Fruit fly (Drosophila melanogaster) whole organism, wandering third instar larva: Measurements from ENCODE around the gene CG10428.

Source experiments
- Abd-B ChIP-seq: fragments of >200 bp; optimal IDR thresholded peaks from 2 replicates; lab custom pipeline; 2017; ENCODE audit warnings: missing biosample characterization, missing genetic modification characterization
- CG32264 ChIP-seq: fragments of 200-800 bp; sonication (Bioruptor generic); optimal IDR thresholded peaks from 2 replicates; lab custom pipeline; 2016; ENCODE audit warnings: missing biosample characterization, missing genetic modification characterization
- CrebA ChIP-seq: fragments of 200-800 bp; sonication (Bioruptor generic); optimal IDR thresholded peaks from 2 replicates; lab custom pipeline; 2016; ENCODE audit warnings: missing biosample characterization, mild to moderate bottlenecking, missing genetic modification characterization, borderline replicate concordance
- Dif ChIP-seq: fragments of 200-275, 200-300 bp; sonication (Bioruptor generic); optimal IDR thresholded peaks from 2 replicates; lab custom pipeline; 2018; ENCODE audit warnings: missing biosample characterization, missing genetic modification characterization; ENCODE audit not compliant: partially characterized antibody
- HLH106 ChIP-seq: fragments of 200-800 bp; optimal IDR thresholded peaks from 3 replicates; lab custom pipeline; 2019; ENCODE audit warnings: missing biosample characterization, mild to moderate bottlenecking, missing genetic modification characterization, moderate library complexity
- Hr78 ChIP-seq: fragments of >200 bp; optimal IDR thresholded peaks from 2 replicates; lab custom pipeline; 2017; ENCODE audit warnings: missing biosample characterization, missing genetic modification characterization
- Myc ChIP-seq: fragments of >200 bp; optimal IDR thresholded peaks from 2 replicates; lab custom pipeline; 2017
- Rel ChIP-seq, 2 experiments: fragments of 200-800 bp; sonication (Bioruptor generic) in 1 of 2; optimal IDR thresholded peaks; 2 replicates in 1 of 2; 3 replicates in 1 of 2; lab custom pipeline; 2016 to 2019; ENCODE audit warnings: mild to moderate bottlenecking in 2 of 2, missing biosample characterization in 2 of 2, missing genetic modification characterization in 2 of 2, moderate library complexity in 1 of 2
- Sp1 ChIP-seq: fragments of 200-800 bp; sonication (Bioruptor generic); optimal IDR thresholded peaks from 3 replicates; lab custom pipeline; 2019; ENCODE audit warnings: missing biosample characterization, mild to moderate bottlenecking, missing genetic modification characterization, moderate library complexity
- Vsx2 ChIP-seq: fragments of 200-300, 225-300 bp; sonication (Bioruptor generic); optimal IDR thresholded peaks from 2 replicates; lab custom pipeline; 2018; ENCODE audit warnings: missing biosample characterization, missing genetic modification characterization; ENCODE audit not compliant: partially characterized antibody
- br ChIP-seq: fragments of 200-800 bp; sonication (Bioruptor generic); optimal IDR thresholded peaks from 2 replicates; lab custom pipeline; 2016; ENCODE audit warnings: missing biosample characterization, missing genetic modification characterization
- brk ChIP-seq: fragments of 200-800 bp; sonication (Bioruptor generic); optimal IDR thresholded peaks from 2 replicates; lab custom pipeline; 2016; ENCODE audit warnings: missing biosample characterization, mild to moderate bottlenecking, missing genetic modification characterization
- dl ChIP-seq, 2 experiments: fragments of 175-275, 200-275 bp in 1 of 2; fragments of 200-275 bp in 1 of 2; sonication (Bioruptor generic); optimal IDR thresholded peaks; lab custom pipeline; 2018; ENCODE audit warnings: mild to moderate bottlenecking in 2 of 2, missing biosample characterization in 2 of 2, missing genetic modification characterization in 2 of 2, moderate library complexity in 2 of 2; ENCODE audit not compliant: partially characterized antibody in 2 of 2, insufficient read depth in 1 of 2
- dmrt93B ChIP-seq: fragments of 200-800 bp; sonication (Bioruptor generic); optimal IDR thresholded peaks from 2 replicates; lab custom pipeline; 2018; ENCODE audit warnings: missing biosample characterization, mild to moderate bottlenecking, missing genetic modification characterization
- dsf ChIP-seq: sonication (Bioruptor generic); optimal IDR thresholded peaks from 2 replicates; lab custom pipeline; 2016; ENCODE audit warnings: missing biosample characterization, missing genetic modification characterization, borderline replicate concordance
- ey ChIP-seq: fragments of 200-800 bp; sonication (Bioruptor generic); optimal IDR thresholded peaks from 2 replicates; lab custom pipeline; 2016; ENCODE audit warnings: missing biosample characterization, missing genetic modification characterization
- fru ChIP-seq: fragments of 200-800 bp; sonication (Bioruptor generic); optimal IDR thresholded peaks from 3 replicates; lab custom pipeline; 2016; ENCODE audit warnings: missing biosample characterization, mild to moderate bottlenecking, missing genetic modification characterization
- h ChIP-seq: fragments of 200-800 bp; sonication (Bioruptor generic); optimal IDR thresholded peaks from 3 replicates; lab custom pipeline; 2016; ENCODE audit warnings: missing biosample characterization, mild to moderate bottlenecking, missing genetic modification characterization
- jim ChIP-seq: fragments of 175-275, 200-325 bp; sonication (Bioruptor generic); optimal IDR thresholded peaks from 2 replicates; lab custom pipeline; 2016; ENCODE audit warnings: missing biosample characterization, mild to moderate bottlenecking, missing genetic modification characterization
- lola ChIP-seq: fragments of >200 bp; optimal IDR thresholded peaks from 2 replicates; lab custom pipeline; 2017; ENCODE audit warnings: missing biosample characterization, missing genetic modification characterization
- pan ChIP-seq: fragments of >200 bp; optimal IDR thresholded peaks from 2 replicates; lab custom pipeline; 2017
- psq ChIP-seq: fragments of 200-800 bp; sonication (Bioruptor generic); optimal IDR thresholded peaks from 3 replicates; lab custom pipeline; 2017; ENCODE audit warnings: missing biosample characterization, mild to moderate bottlenecking, missing genetic modification characterization, moderate library complexity
- rgr ChIP-seq: fragments of 200-800 bp; sonication (Bioruptor generic); optimal IDR thresholded peaks from 3 replicates; lab custom pipeline; 2016; ENCODE audit warnings: missing biosample characterization, mild to moderate bottlenecking, missing genetic modification characterization
- sv ChIP-seq: fragments of 200-800 bp; sonication (Bioruptor generic); optimal IDR thresholded peaks from 3 replicates; lab custom pipeline; 2016; ENCODE audit warnings: missing biosample characterization, missing genetic modification characterization
- usp ChIP-seq: fragments of >200 bp; optimal IDR thresholded peaks from 2 replicates; lab custom pipeline; 2017; ENCODE audit warnings: missing biosample characterization, missing genetic modification characterization

Gene CG10428

dm6 chr2L:18990133-18990532 is 41.4 kb downstream of the CG10428 start, which contains the start of gene CG15170:
CG15170 (minus strand) TSS chr2L:18990233.
- TF ChIP-seq usp (GFP tag; lab: Kevin White, UChicago): no peak

dm6 chr2L:18990720-18991119 is 42.0 kb downstream of the CG10428 start, which contains the start of gene CG15169:
CG15169 (plus strand) TSS chr2L:18991020.
- TF ChIP-seq ey (GFP tag; lab: Kevin White, UChicago): no peak
- no peak for TF ChIP-seq Rel (GFP tag; optimal IDR thresholded peaks at IDR 0.05; lab: Kevin White, UChicago)
- TF ChIP-seq Rel (tag; optimal IDR thresholded peaks at IDR 0.05; lab: Kevin White, UChicago): no peak
- TF ChIP-seq Myc (lab: Kevin White, UChicago): no peak

dm6 chr2L:18992196-18992595 is 43.5 kb downstream of the CG10428 start, which contains the start of gene CG46465:
CG46465 (plus strand) TSS chr2L:18992496.
- TF ChIP-seq CrebA (GFP tag; lab: Kevin White, UChicago): no peak
- TF ChIP-seq Dif (GFP tag; lab: Kevin White, UChicago): no peak
- TF ChIP-seq psq: no peak
- TF ChIP-seq HLH106 (tag; lab: Kevin White, UChicago): no peak
- no peak for TF ChIP-seq usp (GFP tag; lab: Kevin White, UChicago)
- TF ChIP-seq sv (GFP tag; lab: Kevin White, UChicago): no peak
- no peak for TF ChIP-seq h (GFP tag; lab: Kevin White, UChicago)
- TF ChIP-seq br (GFP tag; lab: Kevin White, UChicago): no peak
- TF ChIP-seq pan (lab: Kevin White, UChicago): no peak
- TF ChIP-seq Abd-B (GFP tag; lab: Kevin White, UChicago): no peak
- TF ChIP-seq Hr78 (GFP tag; lab: Kevin White, UChicago): no peak
- TF ChIP-seq brk (GFP tag; lab: Kevin White, UChicago): no peak
- TF ChIP-seq Sp1 (GFP tag; lab: Kevin White, UChicago): no peak
- no peak for TF ChIP-seq dmrt93B (GFP tag; lab: Kevin White, UChicago)
- TF ChIP-seq jim: no peak
- TF ChIP-seq rgr (GFP tag; lab: Kevin White, UChicago): no peak
- no peak for TF ChIP-seq fru (GFP tag; lab: Kevin White, UChicago)
- TF ChIP-seq dsf (GFP tag; lab: Kevin White, UChicago): no peak
- no peak for TF ChIP-seq dl (GFP tag; optimal IDR thresholded peaks at IDR 0.05; lab: Kevin White, UChicago; ENCODE audit: insufficient read depth in 1 of 2, partially characterized antibody in 2 of 2)
- TF ChIP-seq lola: no peak

dm6 chr2L:18995660-18996417 is 47.2 kb downstream of the CG10428 start, which contains the start of gene CG10650:
CG10650 (minus strand) TSS chr2L:18995934.
- TF ChIP-seq h (GFP tag; lab: Kevin White, UChicago): peak; percentile 20
- TF ChIP-seq jim: no peak

- TF ChIP-seq dmrt93B (GFP tag; lab: Kevin White, UChicago) (no peak), Abd-B (GFP tag; lab: Kevin White, UChicago) (no peak), jim (no peak), pan (lab: Kevin White, UChicago) (no peak), Vsx2 (GFP tag; lab: Kevin White, UChicago) (no peak), fru (GFP tag; lab: Kevin White, UChicago) (no peak), CG32264 (GFP tag; lab: Kevin White, UChicago) (no peak)
Measured at dm6 chr2L:18997148-18997547, 48.5 kb downstream of the CG10428 start, which contains the start of gene CG31792. CG31792 (plus strand) TSS chr2L:18997448.
